Fruit fly (Drosophila melanogaster) whole organism, embryonic: ENCODE measurements around the gene CG34126.
A peak's percentile ranks its signal among the peaks of the same experiment; 100 is the strongest.

Experiments used
- Aef1 ChIP-seq: fragments of 200-800 bp; sonication (Bioruptor generic); IDR thresholded peaks from 3 replicates; pipeline ENCODE4 v1.3.6; 2022; ENCODE audit warnings: missing biosample characterization, missing genetic modification characterization
- BEAF-32 ChIP-seq: fragments of 200-800 bp; sonication (Bioruptor generic); optimal IDR thresholded peaks from 3 replicates; lab custom pipeline; 2017; ENCODE audit warnings: missing biosample characterization, missing genetic modification characterization, mild to moderate bottlenecking, moderate library complexity, missing genetic modification reagents
- BtbVII ChIP-seq: fragments of 200-800 bp; sonication (Bioruptor generic); optimal IDR thresholded peaks from 3 replicates; lab custom pipeline; 2017; ENCODE audit warnings: missing biosample characterization, mild to moderate bottlenecking, missing genetic modification characterization
- CG10147 ChIP-seq: fragments of 200-800 bp; sonication (Bioruptor generic); optimal IDR thresholded peaks from 2 replicates; lab custom pipeline; 2019; ENCODE audit warnings: missing biosample characterization, mild to moderate bottlenecking, missing genetic modification characterization, moderate library complexity
- CG10209 ChIP-seq: fragments of 200-800 bp; sonication (Bioruptor generic); optimal IDR thresholded peaks from 3 replicates; lab custom pipeline; 2017; ENCODE audit warnings: missing biosample characterization, mild to moderate bottlenecking, missing genetic modification characterization, missing genetic modification reagents
- CG10979 ChIP-seq: fragments of 200-800 bp; sonication (Bioruptor generic); optimal IDR thresholded peaks from 2 replicates; lab custom pipeline; 2018; ENCODE audit warnings: missing biosample characterization, mild to moderate bottlenecking, missing genetic modification characterization, moderate library complexity
- CG11456 ChIP-seq: fragments of 200-800 bp; sonication (Bioruptor generic); IDR thresholded peaks from 3 replicates; pipeline ENCODE4 v1.3.6; 2022; ENCODE audit warnings: missing biosample characterization, missing genetic modification characterization
- CG12659 ChIP-seq: fragments of 200-800 bp; sonication (Bioruptor generic); optimal IDR thresholded peaks from 3 replicates; lab custom pipeline; 2017; ENCODE audit warnings: mild to moderate bottlenecking, missing biosample characterization, missing genetic modification reagents, missing genetic modification characterization
- CG12744 ChIP-seq: fragments of 200-800 bp; sonication (Bioruptor generic); optimal IDR thresholded peaks from 2 replicates; lab custom pipeline; 2016; ENCODE audit warnings: missing biosample characterization, missing genetic modification characterization
- CG13296 ChIP-seq: fragments of 200-800 bp; sonication (Bioruptor generic); optimal IDR thresholded peaks from 3 replicates; lab custom pipeline; 2018; ENCODE audit warnings: missing biosample characterization, mild to moderate bottlenecking, missing genetic modification characterization
- CG1529 ChIP-seq: fragments of 200-800 bp; sonication (Bioruptor generic); optimal IDR thresholded peaks from 3 replicates; lab custom pipeline; 2018; ENCODE audit warnings: missing biosample characterization, missing genetic modification characterization
- CG1603 ChIP-seq: fragments of 200-800 bp; sonication (Bioruptor generic); optimal IDR thresholded peaks from 2 replicates; lab custom pipeline; 2019; ENCODE audit warnings: missing biosample characterization, mild to moderate bottlenecking, missing genetic modification characterization, moderate library complexity
- CG16813 ChIP-seq: fragments of 200-800 bp; sonication (Bioruptor generic); IDR thresholded peaks from 3 replicates; pipeline ENCODE4 v1.3.6; 2022; ENCODE audit warnings: missing biosample characterization, missing genetic modification characterization; ENCODE audit not compliant: partially characterized antibody
- CG17328 ChIP-seq: fragments of 200-800 bp; sonication (Bioruptor generic); IDR thresholded peaks from 2 replicates; pipeline ENCODE4 v1.3.6; 2022; ENCODE audit warnings: missing biosample characterization, missing genetic modification characterization
- CG18011 ChIP-seq: fragments of 200-800 bp; sonication (Bioruptor generic); optimal IDR thresholded peaks from 2 replicates; lab custom pipeline; 2017; ENCODE audit warnings: missing biosample characterization, missing genetic modification characterization, mild to moderate bottlenecking, moderate library complexity, missing genotype
- CG18599 ChIP-seq: fragments of 200-800 bp; sonication (Bioruptor generic); optimal IDR thresholded peaks from 3 replicates; lab custom pipeline; 2017; ENCODE audit warnings: missing biosample characterization, missing genetic modification characterization, mild to moderate bottlenecking, moderate library complexity, missing genetic modification reagents
- CG2678 ChIP-seq: fragments of 200-800 bp; sonication (Bioruptor generic); optimal IDR thresholded peaks from 3 replicates; lab custom pipeline; 2019; ENCODE audit warnings: missing biosample characterization, mild to moderate bottlenecking, missing genetic modification characterization, moderate library complexity
- CG30403 ChIP-seq: fragments of 200-800 bp; sonication (Bioruptor generic); optimal IDR thresholded peaks from 3 replicates; lab custom pipeline; 2016; ENCODE audit warnings: missing biosample characterization, missing genetic modification characterization
- CG31224 ChIP-seq: fragments of 200-800 bp; sonication (Bioruptor generic); IDR thresholded peaks from 2 replicates; pipeline ENCODE4 v1.3.6; 2022; ENCODE audit warnings: missing biosample characterization, missing genetic modification characterization
- CG32532 ChIP-seq: fragments of 200-800 bp; sonication (Bioruptor generic); IDR thresholded peaks from 2 replicates; pipeline ENCODE4 v1.3.6; 2022; ENCODE audit warnings: missing biosample characterization, missing genetic modification characterization
- CG3281 ChIP-seq: fragments of 200-800 bp; sonication (Bioruptor generic); optimal IDR thresholded peaks from 3 replicates; lab custom pipeline; 2017; ENCODE audit warnings: missing biosample characterization, mild to moderate bottlenecking, missing genetic modification characterization
- CG3838 ChIP-seq: fragments of 200-800 bp; sonication (Bioruptor generic); optimal IDR thresholded peaks from 3 replicates; lab custom pipeline; 2016; ENCODE audit warnings: missing biosample characterization, missing genetic modification characterization
- CG3847 ChIP-seq: fragments of 200-800 bp; sonication (Bioruptor generic); IDR thresholded peaks from 2 replicates; pipeline ENCODE4 v1.3.6; 2022; ENCODE audit warnings: missing biosample characterization, missing genetic modification characterization
- CG4282 ChIP-seq: fragments of 200-800 bp; sonication (Bioruptor generic); optimal IDR thresholded peaks from 2 replicates; lab custom pipeline; 2016; ENCODE audit warnings: missing biosample characterization, missing genetic modification characterization
- CG4854 ChIP-seq: fragments of 200-800 bp; sonication (Bioruptor generic); optimal IDR thresholded peaks from 2 replicates; lab custom pipeline; 2016; ENCODE audit warnings: missing biosample characterization, missing genetic modification characterization, inconsistent platforms
- CG5953 ChIP-seq: fragments of 200-800 bp; sonication (Bioruptor generic); IDR thresholded peaks from 2 replicates; pipeline ENCODE4 v1.3.6; 2022; ENCODE audit warnings: missing biosample characterization, missing genetic modification characterization
- CG6272 ChIP-seq: fragments of 200-800 bp; sonication (Bioruptor generic); IDR thresholded peaks from 2 replicates; pipeline ENCODE4 v1.3.6; 2022; ENCODE audit warnings: missing biosample characterization, missing genetic modification characterization
- CG6854 ChIP-seq: fragments of 200-800 bp; sonication (Bioruptor generic); optimal IDR thresholded peaks from 3 replicates; lab custom pipeline; 2017; ENCODE audit warnings: missing biosample characterization, mild to moderate bottlenecking, missing genetic modification characterization
- CG7928 ChIP-seq: fragments of 200-800 bp; sonication (Bioruptor generic); optimal IDR thresholded peaks from 2 replicates; lab custom pipeline; 2017; ENCODE audit warnings: missing biosample characterization, mild to moderate bottlenecking, missing genetic modification characterization
- CG8281 ChIP-seq: fragments of 200-800 bp; sonication (Bioruptor generic); optimal IDR thresholded peaks from 2 replicates; lab custom pipeline; 2018; ENCODE audit warnings: missing biosample characterization, mild to moderate bottlenecking, missing genetic modification characterization, moderate library complexity
- H2.0 ChIP-seq: fragments of 200-800 bp; sonication (Bioruptor generic); IDR thresholded peaks from 2 replicates; pipeline ENCODE4 v1.3.6; 2022; ENCODE audit warnings: missing biosample characterization, missing genetic modification characterization
- Hsf ChIP-seq: fragments of 200-800 bp; sonication (Bioruptor generic); optimal IDR thresholded peaks from 3 replicates; lab custom pipeline; 2016; ENCODE audit warnings: missing biosample characterization, missing genetic modification characterization
- Lim3 ChIP-seq: fragments of 200-800 bp; sonication (Bioruptor generic); IDR thresholded peaks from 2 replicates; pipeline ENCODE4 v1.3.6; 2022; ENCODE audit warnings: missing biosample characterization, missing genetic modification characterization
- Mes4 ChIP-seq: fragments of 200-800 bp; sonication (Bioruptor generic); optimal IDR thresholded peaks from 2 replicates; lab custom pipeline; 2016; ENCODE audit warnings: missing biosample characterization, missing genetic modification characterization
- Taf1 ChIP-seq: fragments of 200-800 bp; sonication (Bioruptor generic); IDR thresholded peaks from 2 replicates; pipeline ENCODE4 v1.3.6; 2022; ENCODE audit warnings: missing biosample characterization, missing genetic modification characterization
- YL-1 ChIP-seq: fragments of 200-800 bp; sonication (Bioruptor generic); optimal IDR thresholded peaks from 3 replicates; lab custom pipeline; 2017; ENCODE audit warnings: missing biosample characterization, mild to moderate bottlenecking, missing genetic modification characterization
- amos ChIP-seq: fragments of 200-800 bp; sonication (Bioruptor generic); IDR thresholded peaks from 2 replicates; pipeline ENCODE4 v1.3.6; 2022; ENCODE audit warnings: missing biosample characterization, missing genetic modification characterization; ENCODE audit not compliant: partially characterized antibody
- cad ChIP-seq: fragments of >200 bp; optimal IDR thresholded peaks from 2 replicates; lab custom pipeline; 2017; ENCODE audit warnings: missing biosample characterization, missing genetic modification characterization
- da ChIP-seq: fragments of 200-800 bp; sonication (Bioruptor generic); optimal IDR thresholded peaks from 2 replicates; lab custom pipeline; 2016; ENCODE audit warnings: missing biosample characterization, missing genetic modification characterization
- dan ChIP-seq: fragments of 200-800 bp; sonication (Bioruptor generic); IDR thresholded peaks from 2 replicates; pipeline ENCODE4 v1.3.6; 2022; ENCODE audit warnings: missing biosample characterization, missing genetic modification characterization
- dmrt99B ChIP-seq: fragments of 200-800 bp; sonication (Bioruptor generic); optimal IDR thresholded peaks from 2 replicates; lab custom pipeline; 2018; ENCODE audit warnings: missing biosample characterization, mild to moderate bottlenecking, missing genetic modification characterization, moderate library complexity
- fru ChIP-seq: fragments of >200 bp; optimal IDR thresholded peaks from 2 replicates; lab custom pipeline; 2017
- her ChIP-seq: fragments of 200-800 bp; sonication (Bioruptor generic); optimal IDR thresholded peaks from 2 replicates; lab custom pipeline; 2016; ENCODE audit warnings: missing biosample characterization, missing genetic modification characterization
- ind ChIP-seq: fragments of 200-800 bp; sonication (Bioruptor generic); optimal IDR thresholded peaks from 3 replicates; lab custom pipeline; 2016; ENCODE audit warnings: missing biosample characterization, missing genetic modification characterization
- jumu ChIP-seq: fragments of 200-800 bp; sonication (Bioruptor generic); optimal IDR thresholded peaks from 3 replicates; lab custom pipeline; 2016; ENCODE audit warnings: missing biosample characterization, missing genetic modification characterization
- ken ChIP-seq: fragments of 200-800 bp; sonication (Bioruptor generic); IDR thresholded peaks from 3 replicates; pipeline ENCODE4 v1.3.6; 2022; ENCODE audit warnings: missing biosample characterization, missing genetic modification characterization
- knrl ChIP-seq: fragments of 200-800 bp; sonication (Bioruptor generic); IDR thresholded peaks from 3 replicates; pipeline ENCODE4 v1.3.6; 2022; ENCODE audit warnings: missing biosample characterization, missing genetic modification characterization; ENCODE audit not compliant: partially characterized antibody
- mam ChIP-seq: fragments of 200-800 bp; sonication (Bioruptor generic); optimal IDR thresholded peaks from 3 replicates; lab custom pipeline; 2016; ENCODE audit warnings: missing biosample characterization, missing genetic modification characterization
- sim ChIP-seq: fragments of 200-800 bp; sonication (Bioruptor generic); IDR thresholded peaks from 2 replicates; pipeline ENCODE4 v1.3.6; 2022; ENCODE audit warnings: missing biosample characterization, missing genetic modification characterization
- tgo ChIP-seq: fragments of 200-800 bp; sonication (Bioruptor generic); IDR thresholded peaks from 3 replicates; pipeline ENCODE4 v1.3.6; 2022; ENCODE audit warnings: missing biosample characterization, missing genetic modification characterization
- tin ChIP-seq: fragments of 200-800 bp; sonication (Bioruptor generic); optimal IDR thresholded peaks from 3 replicates; lab custom pipeline; 2016; ENCODE audit warnings: missing biosample characterization, missing genetic modification characterization
- twi ChIP-seq: fragments of 200-800 bp; optimal IDR thresholded peaks from 2 replicates; lab custom pipeline; 2019; ENCODE audit warnings: missing biosample characterization, mild to moderate bottlenecking, missing genetic modification characterization, moderate library complexity
- zen ChIP-seq: fragments of 200-800 bp; sonication (Bioruptor generic); optimal IDR thresholded peaks from 3 replicates; lab custom pipeline; 2018; ENCODE audit warnings: missing biosample characterization, mild to moderate bottlenecking, missing genetic modification characterization, moderate library complexity

CG34126 gene

DNA sequence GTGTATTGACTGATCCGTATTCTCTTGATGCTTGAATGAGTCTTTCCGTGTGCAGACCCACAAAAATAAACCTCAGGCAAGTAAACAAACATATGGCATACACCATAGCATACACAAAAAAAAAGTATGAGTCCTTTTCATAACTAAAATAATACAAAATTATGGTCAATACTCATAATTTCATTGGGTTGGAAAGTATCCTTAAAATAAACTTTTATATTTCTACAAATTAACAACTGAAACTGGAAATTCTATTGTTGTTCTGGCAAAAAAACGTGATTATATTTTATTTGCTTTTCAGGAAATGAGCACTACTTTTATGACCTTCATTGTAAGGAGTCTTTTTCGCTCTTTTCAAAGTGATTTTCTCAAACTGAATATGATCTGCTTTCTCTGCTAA lies 60.7 kb downstream of the CG34126 start (continued):
- TF ChIP-seq BEAF-32 (GFP tag; lab: Kevin White, UChicago) (no peak), fru (lab: Kevin White, UChicago) (no peak), CG16813 (no peak), Mes4 (GFP tag; lab: Kevin White, UChicago) (no peak), CG7928 (GFP tag; lab: Kevin White, UChicago) (no peak), CG12744 (no peak), knrl (GFP tag; lab: Robert Waterston, UW) (no peak), Taf1 (GFP tag; lab: Robert Waterston, UW) (no peak), H2.0 (GFP tag; lab: Robert Waterston, UW) (no peak), CG3281 (no peak), tin (GFP tag; lab: Kevin White, UChicago) (no peak), Hsf (GFP tag; lab: Kevin White, UChicago) (no peak), Aef1 (GFP tag; lab: Robert Waterston, UW) (no peak), Lim3 (GFP tag; lab: Robert Waterston, UW) (no peak), CG6854 (GFP tag; lab: Kevin White, UChicago) (no peak), CG5953 (no peak), dan (GFP tag; lab: Robert Waterston, UW) (no peak), da (GFP tag; lab: Kevin White, UChicago) (no peak), jumu (GFP tag; lab: Kevin White, UChicago) (no peak), CG10209 (GFP tag; lab: Kevin White, UChicago) (peak; percentile 3), CG6272 (GFP tag; lab: Robert Waterston, UW) (no peak), twi (peak; percentile 73), CG3847 (GFP tag; lab: Robert Waterston, UW) (no peak), zen (tag; lab: Kevin White, UChicago) (peak; percentile 46), CG4282 (GFP tag; lab: Kevin White, UChicago) (no peak), CG31224 (GFP tag; lab: Robert Waterston, UW) (no peak), CG1529 (GFP tag; lab: Kevin White, UChicago) (peak; percentile 3), CG32532 (GFP tag; lab: Robert Waterston, UW) (no peak), BtbVII (GFP tag; lab: Kevin White, UChicago) (no peak), ind (GFP tag; lab: Kevin White, UChicago) (peak; percentile 11), CG10147 (GFP tag; lab: Kevin White, UChicago) (no peak), YL-1 (GFP tag; lab: Kevin White, UChicago) (no peak), amos (GFP tag; lab: Robert Waterston, UW) (no peak), ken (peak; percentile 32; the same call in 1 of the 3 replicates), CG13296 (GFP tag; lab: Kevin White, UChicago) (no peak), mam (GFP tag; lab: Kevin White, UChicago) (no peak), cad (no peak), tgo (no peak), sim (GFP tag; lab: Robert Waterston, UW) (no peak), CG18599 (GFP tag; lab: Kevin White, UChicago) (peak; percentile 3), CG1603 (no peak), her (GFP tag; lab: Kevin White, UChicago) (no peak), CG18011 (GFP tag; lab: Kevin White, UChicago) (no peak), CG11456 (GFP tag; lab: Robert Waterston, UW) (no peak), CG30403 (GFP tag; lab: Kevin White, UChicago) (peak; percentile 4), CG12659 (GFP tag; lab: Kevin White, UChicago) (no peak), CG4854 (no peak), dmrt99B (peak; percentile 37), CG17328 (GFP tag; lab: Robert Waterston, UW) (peak; percentile 30; the same call in 1 of the 2 replicates), CG8281 (no peak), CG2678 (tag; lab: Kevin White, UChicago) (peak; percentile 62), CG3838 (GFP tag; lab: Kevin White, UChicago) (no peak), CG10979 (tag; lab: Kevin White, UChicago) (peak; percentile 58)
